Worm (Caenorhabditis elegans) whole organism, L3 larva: ENCODE results near the gene str-41.

ENCODE experiments used
- elt-2 ChIP-seq: sonication (generic microtip); optimal IDR thresholded peaks from 2 replicates; lab custom pipeline; 2016; ENCODE audit warnings: missing genetic modification reagents, mild to moderate bottlenecking, missing genetic modification characterization, missing compliant biosample characterization
- eor-1 ChIP-seq, 2 experiments: fragments of 150-350 bp; optimal IDR thresholded peaks; 2 replicates each; lab custom pipeline; 2014 to 2018; ENCODE audit warnings: missing biosample characterization in 2 of 2, missing genetic modification characterization in 2 of 2
- mdl-1 ChIP-seq: fragments of 150-350 bp; optimal IDR thresholded peaks from 2 replicates; lab custom pipeline; 2014; ENCODE audit warnings: missing biosample characterization, missing genetic modification characterization
- nhr-25 ChIP-seq: sonication (generic microtip); optimal IDR thresholded peaks from 2 replicates; lab custom pipeline; 2017; ENCODE audit warnings: missing biosample characterization, missing genetic modification characterization
- unc-62 ChIP-seq: fragments of 150-350 bp; sonication (generic microtip); optimal IDR thresholded peaks from 4 replicates; lab custom pipeline; 2014; ENCODE audit warnings: missing biosample characterization, missing genetic modification reagents, missing genetic modification characterization
- zag-1 ChIP-seq: fragments of 150-350 bp; optimal IDR thresholded peaks from 2 replicates; lab custom pipeline; 2014; ENCODE audit warnings: missing biosample characterization, missing genetic modification characterization
- ztf-11 ChIP-seq: fragments of 150-350 bp; optimal IDR thresholded peaks from 2 replicates; lab custom pipeline; 2014; ENCODE audit warnings: missing biosample characterization, missing genetic modification characterization
- ztf-4 ChIP-seq: fragments of 150-350 bp; optimal IDR thresholded peaks from 2 replicates; lab custom pipeline; 2014; ENCODE audit warnings: missing biosample characterization, missing genetic modification characterization

DNA sequence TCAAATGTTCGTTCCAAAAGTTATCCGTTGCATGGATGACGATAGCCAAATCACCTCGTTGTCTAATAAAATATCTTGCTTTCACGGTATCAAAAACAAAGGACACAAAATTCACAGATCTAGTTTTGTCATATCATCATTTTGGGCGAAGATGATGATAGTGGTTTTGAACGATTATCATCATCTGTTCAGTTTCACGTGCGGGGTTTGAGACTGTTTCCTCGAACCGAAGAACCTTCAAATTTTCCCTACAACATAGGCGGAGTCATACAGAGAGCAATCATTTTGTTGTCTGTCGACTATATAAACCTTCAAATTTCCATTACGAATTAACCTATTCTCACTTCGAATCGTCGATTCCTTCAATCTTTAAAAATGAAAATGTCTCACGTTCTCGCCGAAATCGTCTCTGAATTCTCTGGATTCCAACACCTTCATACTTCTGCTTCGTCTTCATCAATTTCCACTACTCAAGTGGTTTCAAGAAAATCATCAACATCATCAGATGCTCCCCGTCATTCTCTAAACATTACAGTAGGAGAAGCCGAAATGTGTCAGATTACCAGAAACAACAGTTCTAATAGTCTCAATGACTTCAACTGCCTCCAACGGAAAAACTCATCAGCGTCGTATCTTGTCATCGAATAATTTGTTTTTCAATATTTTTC lies 1.4 kb downstream of the str-41 start, which contains the start of gene F18E3.11:
- TF ChIP-seq unc-62 (GFP tag; lab: Kevin White, UChicago) (no peak), mdl-1 (tag; lab: Kevin White, UChicago) (no peak), nhr-25 (tag; lab: Kevin White, UChicago) (peak; percentile 71), zag-1 (tag; lab: Kevin White, UChicago) (no peak), eor-1 (tag; optimal IDR thresholded peaks at IDR 0.05; lab: Kevin White, UChicago) (no peak), ztf-11 (tag; lab: Kevin White, UChicago) (no peak), ztf-4 (tag; lab: Kevin White, UChicago) (no peak), elt-2 (tag; lab: Kevin White, UChicago) (no peak)
